Fruit fly (Drosophila melanogaster) whole organism, embryonic: ENCODE measurements around the gene Mec2.
A peak's percentile ranks its signal among the peaks of the same experiment; 100 is the strongest.

ENCODE experiments used
- B-H1 ChIP-seq: fragments of 200-800 bp; sonication (Bioruptor generic); IDR thresholded peaks from 3 replicates; pipeline ENCODE4 v1.3.6; 2022; ENCODE audit warnings: missing biosample characterization, missing genetic modification characterization
- Bdp1 ChIP-seq: fragments of 200-800 bp; sonication (Bioruptor generic); optimal IDR thresholded peaks from 3 replicates; lab custom pipeline; 2016; ENCODE audit warnings: missing biosample characterization, missing genetic modification characterization
- C15 ChIP-seq: fragments of 200-800 bp; sonication (Bioruptor generic); IDR thresholded peaks from 3 replicates; pipeline ENCODE4 v1.3.6; 2022; ENCODE audit warnings: missing biosample characterization, missing genetic modification characterization
- CG10431 ChIP-seq: fragments of 200-800 bp; sonication (Bioruptor generic); optimal IDR thresholded peaks from 3 replicates; lab custom pipeline; 2018; ENCODE audit warnings: missing biosample characterization, mild to moderate bottlenecking, missing genetic modification characterization
- CG12219 ChIP-seq: fragments of 200-800 bp; sonication (Bioruptor generic); optimal IDR thresholded peaks from 3 replicates; lab custom pipeline; 2018; ENCODE audit warnings: missing biosample characterization, mild to moderate bottlenecking, missing genetic modification characterization
- CG12236 ChIP-seq: fragments of 200-800 bp; sonication (Bioruptor generic); optimal IDR thresholded peaks from 2 replicates; lab custom pipeline; 2016; ENCODE audit warnings: missing biosample characterization, missing genetic modification characterization
- CG13424 ChIP-seq: fragments of 200-800 bp; sonication (Bioruptor generic); optimal IDR thresholded peaks from 2 replicates; lab custom pipeline; 2019; ENCODE audit warnings: missing biosample characterization, mild to moderate bottlenecking, missing genetic modification characterization, moderate library complexity
- CG14710 ChIP-seq: fragments of 200-800 bp; sonication (Bioruptor generic); optimal IDR thresholded peaks from 3 replicates; lab custom pipeline; 2019; ENCODE audit warnings: missing biosample characterization, mild to moderate bottlenecking, missing genetic modification characterization, moderate library complexity
- CG15073 ChIP-seq: fragments of 200-800 bp; sonication (Bioruptor generic); optimal IDR thresholded peaks from 2 replicates; lab custom pipeline; 2016; ENCODE audit warnings: missing biosample characterization, missing genetic modification characterization
- CG15269 ChIP-seq: fragments of 200-800 bp; sonication (Bioruptor generic); optimal IDR thresholded peaks from 2 replicates; lab custom pipeline; 2018; ENCODE audit warnings: missing biosample characterization, mild to moderate bottlenecking, missing genetic modification characterization, moderate library complexity
- CG15601 ChIP-seq: fragments of 200-800 bp; sonication (Bioruptor generic); optimal IDR thresholded peaks from 3 replicates; lab custom pipeline; 2019; ENCODE audit warnings: missing biosample characterization, mild to moderate bottlenecking, missing genetic modification characterization, moderate library complexity
- CG16815 ChIP-seq: fragments of 200-800 bp; sonication (Bioruptor generic); optimal IDR thresholded peaks from 3 replicates; lab custom pipeline; 2017; ENCODE audit warnings: missing biosample characterization, mild to moderate bottlenecking, missing genetic modification characterization
- CG16863 ChIP-seq: fragments of 200-800 bp; sonication (Bioruptor generic); optimal IDR thresholded peaks from 3 replicates; lab custom pipeline; 2016; ENCODE audit warnings: missing biosample characterization, missing genetic modification characterization
- CG17328 ChIP-seq: fragments of 200-800 bp; sonication (Bioruptor generic); IDR thresholded peaks from 2 replicates; pipeline ENCODE4 v1.3.6; 2022; ENCODE audit warnings: missing biosample characterization, missing genetic modification characterization
- CG2129 ChIP-seq: fragments of 200-800 bp; sonication (Bioruptor generic); IDR thresholded peaks from 2 replicates; pipeline ENCODE4 v1.3.6; 2022; ENCODE audit warnings: missing biosample characterization, missing genetic modification characterization; ENCODE audit not compliant: partially characterized antibody
- CG2199 ChIP-seq: fragments of 200-800 bp; sonication (Bioruptor generic); IDR thresholded peaks from 3 replicates; pipeline ENCODE4 v1.3.6; 2022; ENCODE audit warnings: missing biosample characterization, missing genetic modification characterization
- CG31388 ChIP-seq: fragments of 200-800 bp; sonication (Bioruptor generic); optimal IDR thresholded peaks from 2 replicates; lab custom pipeline; 2016; ENCODE audit warnings: missing biosample characterization, missing genetic modification characterization
- CG5953 ChIP-seq: fragments of 200-800 bp; sonication (Bioruptor generic); IDR thresholded peaks from 2 replicates; pipeline ENCODE4 v1.3.6; 2022; ENCODE audit warnings: missing biosample characterization, missing genetic modification characterization
- CG6272 ChIP-seq: fragments of 200-800 bp; sonication (Bioruptor generic); IDR thresholded peaks from 2 replicates; pipeline ENCODE4 v1.3.6; 2022; ENCODE audit warnings: missing biosample characterization, missing genetic modification characterization
- CG7372 ChIP-seq: fragments of 200-800 bp; sonication (Bioruptor generic); IDR thresholded peaks from 2 replicates; pipeline ENCODE4 v1.3.6; 2022; ENCODE audit warnings: missing biosample characterization, missing genetic modification characterization
- CG8290 ChIP-seq, 3 experiments: fragments of 200-800 bp; sonication (Bioruptor generic); optimal IDR thresholded peaks; 2 replicates each; lab custom pipeline; 2016 to 2019; ENCODE audit warnings: missing biosample characterization in 3 of 3, missing genetic modification characterization in 3 of 3, mild to moderate bottlenecking in 2 of 3, moderate library complexity in 1 of 3
- CG8388 ChIP-seq: fragments of 200-800 bp; sonication (Bioruptor generic); optimal IDR thresholded peaks from 2 replicates; lab custom pipeline; 2019; ENCODE audit warnings: missing biosample characterization, mild to moderate bottlenecking, missing genetic modification characterization, moderate library complexity
- CG9727 ChIP-seq: fragments of 200-800 bp; sonication (Bioruptor generic); optimal IDR thresholded peaks from 3 replicates; lab custom pipeline; 2017; ENCODE audit warnings: missing biosample characterization, mild to moderate bottlenecking, missing genetic modification characterization
- CG9817 ChIP-seq: fragments of 200-800 bp; sonication (Bioruptor generic); optimal IDR thresholded peaks from 2 replicates; lab custom pipeline; 2018; ENCODE audit warnings: missing biosample characterization, mild to moderate bottlenecking, missing genetic modification characterization, moderate library complexity
- Dek ChIP-seq: fragments of 200-800 bp; sonication (Bioruptor generic); optimal IDR thresholded peaks from 3 replicates; lab custom pipeline; 2019; ENCODE audit warnings: missing biosample characterization, mild to moderate bottlenecking, missing genetic modification characterization, moderate library complexity
- E2f1 ChIP-seq: fragments of 200-800 bp; sonication (Bioruptor generic); IDR thresholded peaks from 2 replicates; pipeline ENCODE4 v1.3.6; 2022; ENCODE audit warnings: missing biosample characterization, missing genetic modification characterization
- ERR ChIP-seq: fragments of 200-800 bp; sonication (Bioruptor generic); optimal IDR thresholded peaks from 2 replicates; lab custom pipeline; 2016; ENCODE audit warnings: missing biosample characterization, missing genetic modification characterization
- Hey ChIP-seq: fragments of 200-800 bp; sonication (Bioruptor generic); optimal IDR thresholded peaks from 3 replicates; lab custom pipeline; 2018; ENCODE audit warnings: missing biosample characterization, mild to moderate bottlenecking, missing genetic modification characterization
- Mad ChIP-seq: fragments of 200-800 bp; sonication (Bioruptor generic); optimal IDR thresholded peaks from 2 replicates; lab custom pipeline; 2016; ENCODE audit warnings: missing biosample characterization, missing genetic modification characterization
- NC2β ChIP-seq: fragments of 200-800 bp; sonication (Bioruptor generic); optimal IDR thresholded peaks from 2 replicates; lab custom pipeline; 2016; ENCODE audit warnings: missing biosample characterization, missing genetic modification characterization
- Side ChIP-seq: fragments of 200-800 bp; sonication (Bioruptor generic); optimal IDR thresholded peaks from 2 replicates; lab custom pipeline; 2016; ENCODE audit warnings: missing biosample characterization, missing genetic modification characterization
- Ssrp ChIP-seq: fragments of 200-800 bp; sonication (Bioruptor generic); optimal IDR thresholded peaks from 2 replicates; lab custom pipeline; 2018; ENCODE audit warnings: missing biosample characterization, mild to moderate bottlenecking, missing genetic modification characterization, moderate library complexity
- Taf1 ChIP-seq: fragments of 200-800 bp; sonication (Bioruptor generic); IDR thresholded peaks from 2 replicates; pipeline ENCODE4 v1.3.6; 2022; ENCODE audit warnings: missing biosample characterization, missing genetic modification characterization
- ato ChIP-seq: fragments of 200-800 bp; sonication (Bioruptor generic); IDR thresholded peaks from 2 replicates; pipeline ENCODE4 v1.3.6; 2022; ENCODE audit warnings: missing biosample characterization, missing genetic modification characterization; ENCODE audit not compliant: partially characterized antibody
- chm ChIP-seq: fragments of 200-800 bp; sonication (Bioruptor generic); IDR thresholded peaks from 2 replicates; pipeline ENCODE4 v1.3.6; 2022; ENCODE audit warnings: missing biosample characterization, missing genetic modification characterization
- gfzf ChIP-seq: fragments of 200-800 bp; sonication (Bioruptor generic); optimal IDR thresholded peaks from 2 replicates; lab custom pipeline; 2016; ENCODE audit warnings: missing biosample characterization, mild to moderate bottlenecking, missing genetic modification characterization, moderate library complexity
- gsb ChIP-seq: fragments of 200-800 bp; sonication (Bioruptor generic); IDR thresholded peaks from 2 replicates; pipeline ENCODE4 v1.3.6; 2022; ENCODE audit warnings: missing biosample characterization, missing genetic modification characterization
- jigr1 ChIP-seq: fragments of 200-800 bp; sonication (Bioruptor generic); IDR thresholded peaks from 3 replicates; pipeline ENCODE4 v1.3.6; 2022; ENCODE audit warnings: missing biosample characterization, missing genetic modification characterization
- klu ChIP-seq: fragments of 200-800 bp; sonication (Bioruptor generic); IDR thresholded peaks from 2 replicates; pipeline ENCODE4 v1.3.6; 2022; ENCODE audit warnings: missing biosample characterization, missing genetic modification characterization
- nau ChIP-seq: fragments of 200-800 bp; sonication (Bioruptor generic); optimal IDR thresholded peaks from 3 replicates; lab custom pipeline; 2017; ENCODE audit warnings: missing biosample characterization, mild to moderate bottlenecking, missing genetic modification characterization, missing genetic modification reagents
- p53 ChIP-seq: fragments of 200-800 bp; sonication (Bioruptor generic); optimal IDR thresholded peaks from 2 replicates; lab custom pipeline; 2016; ENCODE audit warnings: missing biosample characterization, missing genetic modification characterization
- pnt ChIP-seq: fragments of 200-800 bp; sonication (Bioruptor generic); optimal IDR thresholded peaks from 3 replicates; lab custom pipeline; 2016; ENCODE audit warnings: missing biosample characterization, missing genetic modification characterization
- pzg ChIP-seq: fragments of 200-800 bp; sonication (Bioruptor generic); optimal IDR thresholded peaks from 3 replicates; lab custom pipeline; 2018; ENCODE audit warnings: missing biosample characterization, mild to moderate bottlenecking, missing genetic modification characterization, moderate library complexity
- row ChIP-seq: fragments of 200-800 bp; sonication (Bioruptor generic); IDR thresholded peaks from 3 replicates; pipeline ENCODE4 v1.3.6; 2022; ENCODE audit warnings: missing biosample characterization, missing genetic modification characterization
- sc ChIP-seq, 3 experiments: fragments of >200 bp in 2 of 3; fragments of 200-800 bp in 1 of 3; sonication (Bioruptor generic) in 1 of 3; optimal IDR thresholded peaks; 2 replicates in 2 of 3; 3 replicates in 1 of 3; lab custom pipeline; 2017; ENCODE audit warnings: mild to moderate bottlenecking in 1 of 3, missing biosample characterization in 1 of 3, missing genetic modification characterization in 1 of 3, missing genetic modification reagents in 1 of 3
- seq ChIP-seq: fragments of 200-800 bp; sonication (Bioruptor generic); IDR thresholded peaks from 2 replicates; pipeline ENCODE4 v1.3.6; 2022; ENCODE audit warnings: missing biosample characterization, missing genetic modification characterization
- stc ChIP-seq: fragments of 200-800 bp; sonication (Bioruptor generic); IDR thresholded peaks from 2 replicates; pipeline ENCODE4 v1.3.6; 2022; ENCODE audit warnings: missing biosample characterization, missing genetic modification characterization
- tup ChIP-seq: fragments of 200-800 bp; sonication (Bioruptor generic); optimal IDR thresholded peaks from 2 replicates; lab custom pipeline; 2016; ENCODE audit warnings: missing biosample characterization, mild to moderate bottlenecking, missing genetic modification characterization, moderate library complexity
- z ChIP-seq: fragments of 200-800 bp; sonication (Bioruptor generic); IDR thresholded peaks from 3 replicates; pipeline ENCODE4 v1.3.6; 2022; ENCODE audit warnings: missing biosample characterization, missing genetic modification characterization

The Mec2 gene

dm6 chrX:19152570-19153287, 35.1 kb upstream of the Mec2 start (continued):
- TF ChIP-seq CG15073 (GFP tag; lab: Kevin White, UChicago) = no peak
- peak; percentile 73 for TF ChIP-seq CG9727 (GFP tag; lab: Kevin White, UChicago)
- TF ChIP-seq Ssrp (tag; lab: Kevin White, UChicago) = peak; percentile 66
- TF ChIP-seq CG16815 (GFP tag; lab: Kevin White, UChicago) = peak; percentile 43
- peak; percentile 39; the same call in 1 of the 2 replicates for TF ChIP-seq E2f1
- 0 out of 2 replicates have a peak, but pooled peaks have one; percentile 28 for TF ChIP-seq CG17328
- TF ChIP-seq jigr1 = no peak
- TF ChIP-seq CG13424 (tag; lab: Kevin White, UChicago) = peak; percentile 61
- TF ChIP-seq pnt (GFP tag; lab: Kevin White, UChicago) = no peak
- peak; percentile 64 for TF ChIP-seq CG8388 (GFP tag; lab: Kevin White, UChicago)
- no peak for TF ChIP-seq chm
- TF ChIP-seq CG2199 = no peak
- TF ChIP-seq CG31388 = no peak
- peak; percentile 34 for TF ChIP-seq CG9817 (tag; lab: Kevin White, UChicago)
- TF ChIP-seq NC2β (GFP tag; lab: Kevin White, UChicago) = no peak
- peak; percentile 61 for TF ChIP-seq row (GFP tag; lab: Robert Waterston, UW)
- TF ChIP-seq CG14710 (tag; lab: Kevin White, UChicago) = peak; percentile 60
- no peak for TF ChIP-seq pzg (GFP tag; lab: Kevin White, UChicago)
- no peak for TF ChIP-seq Taf1
- peak; percentile 45 for TF ChIP-seq stc (GFP tag; lab: Robert Waterston, UW)
- peak; percentile 16 for TF ChIP-seq Dek (tag; lab: Kevin White, UChicago)
- TF ChIP-seq p53 = no peak
- TF ChIP-seq nau = peak; percentile 5
- 0 out of 3 replicates have a peak, but pooled peaks have one; percentile 9 for TF ChIP-seq z
- no peak for TF ChIP-seq klu (GFP tag; lab: Robert Waterston, UW)
- TF ChIP-seq CG7372 (GFP tag; lab: Robert Waterston, UW) = no peak
- TF ChIP-seq Hey (tag; lab: Kevin White, UChicago) = no peak
- no peak for TF ChIP-seq gfzf (GFP tag; lab: Kevin White, UChicago)
- no peak for TF ChIP-seq ERR (GFP tag; lab: Kevin White, UChicago)
- peak; percentile 4 for TF ChIP-seq CG12219
- TF ChIP-seq Bdp1 = no peak
- TF ChIP-seq CG6272 (GFP tag; lab: Robert Waterston, UW) = no peak
- no peak for TF ChIP-seq Mad (GFP tag; lab: Kevin White, UChicago)
- TF ChIP-seq sc (optimal IDR thresholded peaks at IDR 0.05; lab: Kevin White, UChicago) = no peak
- peak; percentile 41 for TF ChIP-seq sc (GFP tag; optimal IDR thresholded peaks at IDR 0.05; lab: Kevin White, UChicago)
- TF ChIP-seq CG16863 (GFP tag; lab: Kevin White, UChicago) = no peak
- peak; percentile 23 for TF ChIP-seq CG15601 (tag; lab: Kevin White, UChicago)
- no peak for TF ChIP-seq CG8290 (GFP tag; optimal IDR thresholded peaks at IDR 0.05; lab: Kevin White, UChicago)
- no peak for TF ChIP-seq CG8290 (tag; optimal IDR thresholded peaks at IDR 0.05; lab: Kevin White, UChicago)
- 0 out of 2 replicates have a peak, but pooled peaks have one; percentile 15 for TF ChIP-seq seq (GFP tag; lab: Robert Waterston, UW)
- peak; percentile 45; the same call in 2 of the 3 replicates for TF ChIP-seq B-H1
- no peak for TF ChIP-seq CG5953 (GFP tag; lab: Robert Waterston, UW)
- peak; percentile 65 for TF ChIP-seq CG15269 (tag; lab: Kevin White, UChicago)
- TF ChIP-seq CG2129 = no peak
- no peak for TF ChIP-seq CG10431 (GFP tag; lab: Kevin White, UChicago)
- no peak for TF ChIP-seq CG12236 (GFP tag; lab: Kevin White, UChicago)
- TF ChIP-seq C15 = no peak
- TF ChIP-seq ato (GFP tag; lab: Robert Waterston, UW) = no peak
- no peak for TF ChIP-seq gsb (GFP tag; lab: Robert Waterston, UW)
- no peak for TF ChIP-seq Side
- TF ChIP-seq tup (GFP tag; lab: Kevin White, UChicago) = no peak
